Worm (Caenorhabditis elegans) whole organism, young adult: ENCODE data around the gene F27D9.12.

Experiments used
- C17E4.6 ChIP-seq: fragments of 200-800 bp; sonication (Bioruptor generic); IDR thresholded peaks from 2 replicates; pipeline ENCODE4 v1.3.6; 2022; ENCODE audit warnings: missing genetic modification reagents, missing genetic modification characterization, missing compliant biosample characterization
- F23B12.7 ChIP-seq: sonication (generic microtip); optimal IDR thresholded peaks from 2 replicates; lab custom pipeline; 2017; ENCODE audit warnings: missing genetic modification characterization, mild to moderate bottlenecking, missing compliant biosample characterization, antibody characterized with exemption, moderate library complexity; ENCODE audit not compliant: insufficient read depth
- F33H1.4 ChIP-seq: fragments of 200-800 bp; sonication (Bioruptor generic); IDR thresholded peaks from 2 replicates; pipeline ENCODE4 v1.3.6; 2022; ENCODE audit warnings: missing genetic modification reagents, missing genetic modification characterization, missing compliant biosample characterization
- F57A8.1 ChIP-seq: fragments of 200-800 bp; sonication (Bioruptor generic); optimal IDR thresholded peaks from 2 replicates; lab custom pipeline; 2018; ENCODE audit warnings: mild to moderate bottlenecking, missing genetic modification characterization, moderate library complexity, missing compliant biosample characterization
- K12H6.12 ChIP-seq: fragments of 200-800 bp; sonication (Bioruptor generic); optimal IDR thresholded peaks from 2 replicates; lab custom pipeline; 2018; ENCODE audit warnings: mild to moderate bottlenecking, missing genetic modification characterization, missing compliant biosample characterization
- T07F8.4 ChIP-seq: sonication (generic microtip); optimal IDR thresholded peaks from 2 replicates; lab custom pipeline; 2016; ENCODE audit warnings: mild to moderate bottlenecking, missing genetic modification characterization, moderate library complexity, missing compliant biosample characterization
- ZK185.1 ChIP-seq: sonication (generic microtip); optimal IDR thresholded peaks from 2 replicates; lab custom pipeline; 2016; ENCODE audit warnings: mild to moderate bottlenecking, missing genetic modification characterization, missing compliant biosample characterization; ENCODE audit not compliant: poor library complexity, severe bottlenecking
- aptf-2 ChIP-seq: fragments of 200-800 bp; sonication (Bioruptor generic); conservative IDR thresholded peaks from 2 replicates; pipeline ENCODE4 v1.3.6; 2022; ENCODE audit warnings: missing genetic modification reagents, missing genetic modification characterization, missing compliant biosample characterization
- cebp-2 ChIP-seq: fragments of 200-800 bp; sonication (Bioruptor generic); IDR thresholded peaks from 2 replicates; pipeline ENCODE4 v1.3.6; 2022; ENCODE audit warnings: missing genetic modification characterization, missing compliant biosample characterization
- ceh-58 ChIP-seq: fragments of 200-800 bp; sonication (Bioruptor generic); IDR thresholded peaks from 2 replicates; pipeline ENCODE4 v1.3.6; 2022; ENCODE audit warnings: missing genetic modification characterization, missing compliant biosample characterization
- dox-1 ChIP-seq: fragments of 200-800 bp; sonication (Bioruptor generic); IDR thresholded peaks from 2 replicates; pipeline ENCODE4 v1.3.6; 2022; ENCODE audit warnings: missing genetic modification reagents, missing genetic modification characterization, missing compliant biosample characterization
- efl-1 ChIP-seq: fragments of 150-350 bp; optimal IDR thresholded peaks from 2 replicates; lab custom pipeline; 2014; ENCODE audit warnings: missing biosample characterization, missing genetic modification reagents, missing genetic modification characterization
- egl-18 ChIP-seq: fragments of 200-800 bp; sonication (Bioruptor generic); IDR thresholded peaks from 2 replicates; pipeline ENCODE4 v1.3.6; 2022; ENCODE audit warnings: missing genetic modification reagents, missing genetic modification characterization, missing compliant biosample characterization
- egl-44 ChIP-seq: fragments of 200-800 bp; sonication (Bioruptor generic); IDR thresholded peaks from 2 replicates; pipeline ENCODE4 v1.3.6; 2022; ENCODE audit warnings: missing genetic modification reagents, missing genetic modification characterization, missing compliant biosample characterization
- fkh-3 ChIP-seq: sonication (generic microtip); optimal IDR thresholded peaks from 2 replicates; lab custom pipeline; 2016; ENCODE audit warnings: mild to moderate bottlenecking, missing genetic modification characterization, missing compliant biosample characterization
- hlh-12 ChIP-seq: sonication (generic microtip); optimal IDR thresholded peaks from 2 replicates; lab custom pipeline; 2016; ENCODE audit warnings: missing genetic modification characterization, missing compliant biosample characterization
- lag-1 ChIP-seq: fragments of 200-800 bp; sonication (Bioruptor generic); IDR thresholded peaks from 2 replicates; pipeline ENCODE4 v1.3.6; 2022; ENCODE audit warnings: missing genetic modification reagents, missing genetic modification characterization, missing compliant biosample characterization
- let-526 ChIP-seq: fragments of 200-800 bp; sonication (Bioruptor generic); IDR thresholded peaks from 2 replicates; pipeline ENCODE4 v1.3.6; 2022; ENCODE audit warnings: missing genetic modification reagents, missing genetic modification characterization, missing compliant biosample characterization
- let-607 ChIP-seq, 2 experiments: fragments of 200-800 bp in 1 of 2; sonication (Bioruptor generic) in 1 of 2; sonication (generic microtip) in 1 of 2; optimal IDR thresholded peaks; 2 replicates each; lab custom pipeline; 2016 to 2018; ENCODE audit warnings: mild to moderate bottlenecking in 2 of 2, missing compliant biosample characterization in 2 of 2, missing genetic modification characterization in 2 of 2, moderate library complexity in 2 of 2, missing genotype in 1 of 2
- lin-40 ChIP-seq: sonication (generic microtip); optimal IDR thresholded peaks from 2 replicates; lab custom pipeline; 2016; ENCODE audit warnings: missing genetic modification characterization, mild to moderate bottlenecking, missing compliant biosample characterization, missing genotype, missing genetic modification reagents
- lin-54 ChIP-seq: fragments of 200-800 bp; sonication (Bioruptor generic); optimal IDR thresholded peaks from 2 replicates; lab custom pipeline; 2018; ENCODE audit warnings: mild to moderate bottlenecking, missing genetic modification characterization, missing compliant biosample characterization
- lir-1 ChIP-seq: fragments of 200-800 bp; sonication (Bioruptor generic); conservative IDR thresholded peaks from 2 replicates; pipeline ENCODE4 v1.3.6; 2022; ENCODE audit warnings: missing genetic modification reagents, missing genetic modification characterization, missing compliant biosample characterization
- madf-6 ChIP-seq: fragments of 200-800 bp; sonication (Bioruptor generic); IDR thresholded peaks from 2 replicates; pipeline ENCODE4 v1.3.6; 2022; ENCODE audit warnings: missing genetic modification reagents, missing genetic modification characterization, missing compliant biosample characterization
- nfya-2 ChIP-seq: fragments of 200-800 bp; sonication (Bioruptor generic); IDR thresholded peaks from 2 replicates; pipeline ENCODE4 v1.3.6; 2022; ENCODE audit warnings: missing genetic modification reagents, missing genetic modification characterization, missing compliant biosample characterization
- nhr-179 ChIP-seq: sonication (generic microtip); optimal IDR thresholded peaks from 2 replicates; lab custom pipeline; 2016; ENCODE audit warnings: mild to moderate bottlenecking, missing genetic modification characterization, missing compliant biosample characterization
- nhr-90 ChIP-seq: sonication (generic microtip); optimal IDR thresholded peaks from 2 replicates; lab custom pipeline; 2016; ENCODE audit warnings: missing genotype, mild to moderate bottlenecking, missing genetic modification characterization, missing compliant biosample characterization
- pbrm-1 ChIP-seq: fragments of 200-800 bp; sonication (Bioruptor generic); IDR thresholded peaks from 2 replicates; pipeline ENCODE4 v1.3.6; 2022; ENCODE audit warnings: missing genetic modification reagents, missing genetic modification characterization, missing compliant biosample characterization
- pha-4 ChIP-seq: fragments of 150-350 bp; sonication (generic microtip); optimal IDR thresholded peaks from 2 replicates; lab custom pipeline; 2014; ENCODE audit warnings: missing biosample characterization, missing genetic modification reagents, missing genetic modification characterization
- repo-1 ChIP-seq: sonication (generic microtip); optimal IDR thresholded peaks from 2 replicates; lab custom pipeline; 2017; ENCODE audit warnings: mild to moderate bottlenecking, missing genetic modification characterization, missing compliant biosample characterization
- snpc-1.1 ChIP-seq: sonication (generic microtip); optimal IDR thresholded peaks from 2 replicates; lab custom pipeline; 2017; ENCODE audit warnings: missing genetic modification characterization, mild to moderate bottlenecking, missing compliant biosample characterization, antibody characterized with exemption, moderate library complexity, missing genotype, missing genetic modification reagents; ENCODE audit not compliant: insufficient read depth
- unc-130 ChIP-seq: sonication (generic microtip); optimal IDR thresholded peaks from 2 replicates; lab custom pipeline; 2016; ENCODE audit warnings: missing genetic modification reagents, missing genetic modification characterization, missing compliant biosample characterization
- ztf-28 ChIP-seq: fragments of 200-800 bp; sonication (Bioruptor generic); IDR thresholded peaks from 2 replicates; pipeline ENCODE4 v1.3.6; 2022; ENCODE audit warnings: missing genetic modification reagents, missing genetic modification characterization, missing compliant biosample characterization
- ztf-6 ChIP-seq: fragments of 200-800 bp; sonication (Bioruptor generic); IDR thresholded peaks from 2 replicates; pipeline ENCODE4 v1.3.6; 2022; ENCODE audit warnings: missing genetic modification reagents, missing genetic modification characterization, missing compliant biosample characterization

F27D9.12 gene

ce11 chrX:7656875-7657274 lies at the start of gene F27D9.12:
TSS of gene F27D9.12 (minus strand) at chrX:7656975.
- no peak for TF ChIP-seq unc-130
- TF ChIP-seq pha-4 = no peak
- TF ChIP-seq egl-18 (GFP tag; lab: Robert Waterston, UW) = no peak
- TF ChIP-seq repo-1 (tag; lab: Kevin White, UChicago) = peak; percentile 22
- TF ChIP-seq efl-1 (GFP tag; lab: Kevin White, UChicago) = no peak

DNA sequence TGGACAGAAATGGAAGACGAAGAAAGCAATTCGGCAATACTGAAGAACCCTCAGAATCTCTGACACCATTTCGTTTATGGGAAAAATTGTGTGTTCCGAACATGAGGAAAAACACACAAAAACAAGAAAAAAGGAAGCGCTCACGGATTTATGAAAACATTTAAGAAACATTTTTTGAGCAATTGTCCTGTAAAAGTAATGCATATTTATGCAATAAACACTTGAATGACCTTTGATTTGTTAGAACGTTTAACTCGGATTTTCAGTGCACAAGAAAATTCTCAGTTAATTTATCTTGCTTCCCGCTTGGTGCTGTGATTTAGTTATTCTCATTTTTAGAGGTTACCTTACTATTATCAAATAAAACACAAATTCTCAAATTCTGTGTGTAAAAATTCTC lies 47.1 kb upstream of the F27D9.12 start:
- TF ChIP-seq ceh-58 (no peak), cebp-2 (GFP tag; lab: Robert Waterston, UW) (no peak), snpc-1.1 (tag; lab: Kevin White, UChicago) (no peak), pbrm-1 (GFP tag; lab: Robert Waterston, UW) (no peak), lin-54 (GFP tag; lab: Kevin White, UChicago) (no peak), hlh-12 (no peak), ztf-28 (GFP tag; lab: Robert Waterston, UW) (no peak), lin-40 (tag; lab: Kevin White, UChicago) (no peak), ZK185.1 (tag; lab: Kevin White, UChicago) (no peak), F57A8.1 (GFP tag; lab: Kevin White, UChicago) (no peak), nfya-2 (GFP tag; lab: Robert Waterston, UW) (no peak), F33H1.4 (GFP tag; lab: Robert Waterston, UW) (no peak), egl-44 (no peak), fkh-3 (tag; lab: Kevin White, UChicago) (no peak), K12H6.12 (tag; lab: Kevin White, UChicago) (no peak)

ce11 chrX:7689570-7689969 lies 32.8 kb upstream of the F27D9.12 start:
- no peak for TF ChIP-seq lag-1 (GFP tag; lab: Robert Waterston, UW)
- TF ChIP-seq T07F8.4 = no peak
- TF ChIP-seq C17E4.6 = no peak
- no peak for TF ChIP-seq dox-1 (GFP tag; lab: Robert Waterston, UW)
- no peak for TF ChIP-seq ZK185.1 (tag; lab: Kevin White, UChicago)
- TF ChIP-seq ztf-6 (GFP tag; lab: Robert Waterston, UW) = no peak
- no peak for TF ChIP-seq snpc-1.1 (tag; lab: Kevin White, UChicago)
- TF ChIP-seq madf-6 (GFP tag; lab: Robert Waterston, UW) = no peak
- TF ChIP-seq F33H1.4 (GFP tag; lab: Robert Waterston, UW) = no peak
- no peak for TF ChIP-seq aptf-2 (GFP tag; lab: Robert Waterston, UW)
- no peak for TF ChIP-seq lin-40 (tag; lab: Kevin White, UChicago)
- no peak for TF ChIP-seq let-607 (tag; optimal IDR thresholded peaks at IDR 0.05; lab: Kevin White, UChicago)
- TF ChIP-seq nhr-179 (tag; lab: Kevin White, UChicago) = no peak
- no peak for TF ChIP-seq nhr-90
- no peak for TF ChIP-seq let-526 (GFP tag; lab: Robert Waterston, UW)
- TF ChIP-seq, all 124 proteins: peak for 0

DNA sequence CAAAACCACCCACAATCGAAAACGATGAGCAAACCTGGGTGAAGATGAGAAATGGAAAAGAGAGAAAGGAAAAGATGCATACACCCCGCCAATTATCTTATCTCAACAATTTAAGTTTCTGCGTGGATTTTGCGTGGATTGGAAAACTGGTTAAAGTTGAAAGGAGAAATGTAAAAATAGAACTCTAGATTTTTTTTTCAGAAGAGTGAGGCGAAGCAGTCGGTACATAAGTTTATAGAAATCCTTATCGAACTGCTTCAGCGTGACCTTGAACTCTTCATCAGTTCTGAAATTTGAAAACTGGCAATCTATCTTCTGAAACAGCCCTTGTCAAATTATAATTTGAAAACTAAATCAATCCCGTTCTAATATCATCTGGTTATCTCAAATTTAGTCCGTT lies 32.3 kb upstream of the F27D9.12 start, which contains the start of gene clik-2:
clik-2 (minus strand) TSS at position 101 of the 400 bp plus-strand sequence.
- TF ChIP-seq lir-1 (GFP tag; lab: Robert Waterston, UW) (no peak), F23B12.7 (tag; lab: Kevin White, UChicago) (no peak)
